Fruit fly (Drosophila melanogaster) Kc167 (cell line): ENCODE results near the gene CG17472.

Source experiments
- Myc ChIP-seq: fragments of >200 bp; optimal IDR thresholded peaks from 2 replicates; lab custom pipeline; 2017; ENCODE audit warnings: missing external identifiers
- Sin3A ChIP-seq: fragments of >200 bp; optimal IDR thresholded peaks from 2 replicates; lab custom pipeline; 2018; ENCODE audit warnings: missing external identifiers
- h ChIP-seq: fragments of >200 bp; optimal IDR thresholded peaks from 3 replicates; lab custom pipeline; 2018; ENCODE audit warnings: missing external identifiers
- insv ChIP-seq: fragments of >200 bp; optimal IDR thresholded peaks from 3 replicates; lab custom pipeline; 2018; ENCODE audit warnings: missing external identifiers
- psq ChIP-seq: fragments of >200 bp; optimal IDR thresholded peaks from 2 replicates; lab custom pipeline; 2017; ENCODE audit warnings: missing external identifiers
- ttk ChIP-seq: sonication (Bioruptor generic); optimal IDR thresholded peaks from 2 replicates; lab custom pipeline; 2017; ENCODE audit warnings: missing external identifiers

- TF ChIP-seq Sin3A (lab: Kevin White, UChicago) (no peak), ttk (lab: Kevin White, UChicago) (no peak), h (no peak), insv (lab: Kevin White, UChicago) (no peak), Myc (lab: Kevin White, UChicago) (no peak), psq (lab: Kevin White, UChicago) (no peak)
Observed at dm6 chr2L:20656110-20656509, 21.8 kb downstream of the CG17472 start, which contains the start of the genes brun and CG2614.
